Fruit fly (Drosophila melanogaster) whole organism, prepupa: ENCODE results near the gene Cyp311a1.

ENCODE experiments used
- CG10669 ChIP-seq: fragments of 200-800 bp; sonication (Bioruptor generic); optimal IDR thresholded peaks from 3 replicates; lab custom pipeline; 2018; ENCODE audit warnings: missing biosample characterization, mild to moderate bottlenecking, missing genetic modification characterization, moderate library complexity
- CG11762 ChIP-seq: fragments of 200-800 bp; sonication (Bioruptor generic); optimal IDR thresholded peaks from 3 replicates; lab custom pipeline; 2016; ENCODE audit warnings: missing biosample characterization, missing genetic modification characterization; ENCODE audit not compliant: insufficient read depth
- CG3032 ChIP-seq: fragments of 200-800 bp; optimal IDR thresholded peaks from 2 replicates; lab custom pipeline; 2019; ENCODE audit warnings: missing biosample characterization, mild to moderate bottlenecking, missing genetic modification characterization, moderate library complexity
- CG32006 ChIP-seq: fragments of 200-800 bp; sonication (Bioruptor generic); optimal IDR thresholded peaks from 3 replicates; lab custom pipeline; 2017; ENCODE audit warnings: missing biosample characterization, mild to moderate bottlenecking, missing genetic modification characterization
- CG34406 ChIP-seq: fragments of 200-800 bp; sonication (Bioruptor generic); optimal IDR thresholded peaks from 3 replicates; lab custom pipeline; 2016; ENCODE audit warnings: missing biosample characterization, missing genetic modification characterization
- CG7368 ChIP-seq: fragments of 200-800 bp; sonication (Bioruptor generic); optimal IDR thresholded peaks from 3 replicates; lab custom pipeline; 2016; ENCODE audit warnings: missing biosample characterization, missing genetic modification characterization
- CG8319 ChIP-seq: fragments of 200-800 bp; sonication (Bioruptor generic); optimal IDR thresholded peaks from 3 replicates; lab custom pipeline; 2016; ENCODE audit warnings: missing biosample characterization, missing genetic modification characterization
- CG8632 ChIP-seq: fragments of 200-800 bp; sonication (Bioruptor generic); optimal IDR thresholded peaks from 3 replicates; lab custom pipeline; 2016; ENCODE audit warnings: missing biosample characterization, missing genetic modification characterization
- Eip78C ChIP-seq: fragments of 200-800 bp; sonication (Bioruptor generic); peaks from one replicate; lab custom pipeline; 2016; ENCODE audit warnings: missing biosample characterization, missing genetic modification characterization
- Hr38 ChIP-seq: sonication (Bioruptor generic); optimal IDR thresholded peaks from 2 replicates; lab custom pipeline; 2016; ENCODE audit warnings: missing biosample characterization, missing genetic modification characterization
- Hr39 ChIP-seq: fragments of 200-800 bp; sonication (Bioruptor generic); optimal IDR thresholded peaks from 2 replicates; lab custom pipeline; 2016; ENCODE audit warnings: missing biosample characterization, missing genetic modification characterization
- Met ChIP-seq: fragments of 200-800 bp; sonication (Bioruptor generic); optimal IDR thresholded peaks from 3 replicates; lab custom pipeline; 2016; ENCODE audit warnings: missing biosample characterization, missing genetic modification characterization
- OdsH ChIP-seq: fragments of 200-800 bp; sonication (Bioruptor generic); optimal IDR thresholded peaks from 3 replicates; lab custom pipeline; 2016; ENCODE audit warnings: missing biosample characterization, missing genetic modification characterization
- Smox ChIP-seq: fragments of 200-800 bp; sonication (Bioruptor generic); optimal IDR thresholded peaks from 3 replicates; lab custom pipeline; 2016; ENCODE audit warnings: missing biosample characterization, missing genetic modification characterization
- Sox15 ChIP-seq: fragments of 200-800 bp; sonication (Bioruptor generic); optimal IDR thresholded peaks from 3 replicates; lab custom pipeline; 2016; ENCODE audit warnings: missing biosample characterization, missing genetic modification characterization
- lz ChIP-seq: fragments of 200-800 bp; sonication (Bioruptor generic); optimal IDR thresholded peaks from 3 replicates; lab custom pipeline; 2016; ENCODE audit warnings: missing biosample characterization, missing genetic modification characterization
- svp ChIP-seq: fragments of 200-800 bp; sonication (Bioruptor generic); peaks from one replicate; lab custom pipeline; 2016; ENCODE audit warnings: missing biosample characterization, missing genetic modification characterization

Gene Cyp311a1

dm6 chrX:11992668-11993067, 38.6 kb downstream of the Cyp311a1 start, which contains the start of gene CG18130:
Gene CG18130 (minus strand): TSS chrX:11992768.
- no peak for TF ChIP-seq CG34406 (GFP tag; lab: Kevin White, UChicago)

- TF ChIP-seq Hr38 (GFP tag; lab: Kevin White, UChicago) (no peak), CG8632 (GFP tag; lab: Kevin White, UChicago) (no peak)
Measured at dm6 chrX:11988912-11989311, 42.4 kb downstream of the Cyp311a1 start, which contains the start of gene tsg. Gene tsg (minus strand): TSS chrX:11988948.

dm6 chrX:11987664-11988063, 43.6 kb downstream of the Cyp311a1 start, which contains the start of gene gd:
Gene gd (minus strand): TSS chrX:11987764.
- TF ChIP-seq Hr38 (GFP tag; lab: Kevin White, UChicago) (no peak), CG11762 (GFP tag; lab: Kevin White, UChicago) (no peak), CG3032 (tag; lab: Kevin White, UChicago) (no peak), OdsH (GFP tag; lab: Kevin White, UChicago) (no peak), Met (no peak), lz (GFP tag; lab: Kevin White, UChicago) (no peak), CG8632 (GFP tag; lab: Kevin White, UChicago) (no peak), Hr39 (GFP tag; lab: Kevin White, UChicago) (no peak)
- TF ChIP-seq, all 60 proteins: peak for 0

dm6 chrX:11984987-11985386, 46.3 kb downstream of the Cyp311a1 start, which contains the start of gene cac:
Gene cac (minus strand): TSS chrX:11985087.
- TF ChIP-seq OdsH (GFP tag; lab: Kevin White, UChicago) (no peak), svp (GFP tag; lab: Kevin White, UChicago) (peak; percentile 36)

- TF ChIP-seq CG10669 (GFP tag; lab: Kevin White, UChicago) (no peak), Eip78C (GFP tag; lab: Kevin White, UChicago) (no peak), Smox (no peak), Sox15 (GFP tag; lab: Kevin White, UChicago) (no peak), CG8319 (no peak), CG32006 (GFP tag; lab: Kevin White, UChicago) (no peak), CG7368 (GFP tag; lab: Kevin White, UChicago) (no peak)
Measured at dm6 chrX:11983838-11984237, 47.4 kb downstream of the Cyp311a1 start.
